Fruit fly (Drosophila melanogaster) whole organism, embryonic: ENCODE data around the gene eIF3l.
A peak's percentile ranks its signal among the peaks of the same experiment; 100 is the strongest.

ENCODE experiments used
- Abd-B ChIP-seq: fragments of 200-800 bp; sonication (Bioruptor generic); optimal IDR thresholded peaks from 2 replicates; lab custom pipeline; 2018; ENCODE audit warnings: missing biosample characterization, mild to moderate bottlenecking, missing genetic modification characterization, moderate library complexity
- Adf1 ChIP-seq: fragments of 200-800 bp; sonication (Bioruptor generic); IDR thresholded peaks from 2 replicates; pipeline ENCODE4 v1.3.6; 2022; ENCODE audit warnings: missing biosample characterization, missing genetic modification characterization
- BEAF-32 ChIP-seq: fragments of 200-800 bp; sonication (Bioruptor generic); optimal IDR thresholded peaks from 3 replicates; lab custom pipeline; 2017; ENCODE audit warnings: missing biosample characterization, missing genetic modification characterization, mild to moderate bottlenecking, moderate library complexity, missing genetic modification reagents
- CG10209 ChIP-seq: fragments of 200-800 bp; sonication (Bioruptor generic); optimal IDR thresholded peaks from 3 replicates; lab custom pipeline; 2017; ENCODE audit warnings: missing biosample characterization, mild to moderate bottlenecking, missing genetic modification characterization, missing genetic modification reagents
- CG10321 ChIP-seq: fragments of 200-800 bp; sonication (Bioruptor generic); IDR thresholded peaks from 2 replicates; pipeline ENCODE4 v1.3.6; 2022; ENCODE audit warnings: missing biosample characterization, missing genetic modification characterization
- CG11085 ChIP-seq: fragments of 200-800 bp; sonication (Bioruptor generic); IDR thresholded peaks from 2 replicates; pipeline ENCODE4 v1.3.6; 2022; ENCODE audit warnings: missing biosample characterization, missing genetic modification characterization
- CG11504 ChIP-seq: fragments of 200-800 bp; sonication (Bioruptor generic); optimal IDR thresholded peaks from 3 replicates; lab custom pipeline; 2019; ENCODE audit warnings: missing biosample characterization, mild to moderate bottlenecking, missing genetic modification characterization, moderate library complexity
- CG12219 ChIP-seq: fragments of 200-800 bp; sonication (Bioruptor generic); optimal IDR thresholded peaks from 3 replicates; lab custom pipeline; 2018; ENCODE audit warnings: missing biosample characterization, mild to moderate bottlenecking, missing genetic modification characterization
- CG12659 ChIP-seq: fragments of 200-800 bp; sonication (Bioruptor generic); optimal IDR thresholded peaks from 3 replicates; lab custom pipeline; 2017; ENCODE audit warnings: mild to moderate bottlenecking, missing biosample characterization, missing genetic modification reagents, missing genetic modification characterization
- CG13775 ChIP-seq: fragments of 200-800 bp; sonication (Bioruptor generic); optimal IDR thresholded peaks from 3 replicates; lab custom pipeline; 2017; ENCODE audit warnings: missing biosample characterization, mild to moderate bottlenecking, missing genetic modification characterization
- CG14860 ChIP-seq: fragments of 200-800 bp; sonication (Bioruptor generic); IDR thresholded peaks from 3 replicates; pipeline ENCODE4 v1.3.6; 2022; ENCODE audit warnings: missing biosample characterization, missing genetic modification characterization; ENCODE audit not compliant: partially characterized antibody
- CG14965 ChIP-seq: fragments of 200-800 bp; sonication (Bioruptor generic); optimal IDR thresholded peaks from 2 replicates; lab custom pipeline; 2016; ENCODE audit warnings: missing biosample characterization, missing genetic modification characterization, borderline replicate concordance
- CG2678 ChIP-seq: fragments of 200-800 bp; sonication (Bioruptor generic); optimal IDR thresholded peaks from 3 replicates; lab custom pipeline; 2019; ENCODE audit warnings: missing biosample characterization, mild to moderate bottlenecking, missing genetic modification characterization, moderate library complexity
- CG31224 ChIP-seq: fragments of 200-800 bp; sonication (Bioruptor generic); IDR thresholded peaks from 2 replicates; pipeline ENCODE4 v1.3.6; 2022; ENCODE audit warnings: missing biosample characterization, missing genetic modification characterization
- CG3995 ChIP-seq: fragments of 200-800 bp; sonication (Bioruptor generic); optimal IDR thresholded peaks from 3 replicates; lab custom pipeline; 2016; ENCODE audit warnings: missing biosample characterization, missing genetic modification characterization
- CG7745 ChIP-seq: fragments of 200-800 bp; sonication (Bioruptor generic); optimal IDR thresholded peaks from 2 replicates; lab custom pipeline; 2018; ENCODE audit warnings: missing biosample characterization, mild to moderate bottlenecking, missing genetic modification characterization, moderate library complexity
- CG9727 ChIP-seq: fragments of 200-800 bp; sonication (Bioruptor generic); optimal IDR thresholded peaks from 3 replicates; lab custom pipeline; 2017; ENCODE audit warnings: missing biosample characterization, mild to moderate bottlenecking, missing genetic modification characterization
- CG9876 ChIP-seq: fragments of 200-800 bp; sonication (Bioruptor generic); optimal IDR thresholded peaks from 2 replicates; lab custom pipeline; 2016; ENCODE audit warnings: missing biosample characterization, missing genetic modification characterization
- CkIIα-i1 ChIP-seq: fragments of 200-800 bp; sonication (Bioruptor generic); IDR thresholded peaks from 2 replicates; pipeline ENCODE4 v1.3.6; 2022; ENCODE audit warnings: missing biosample characterization, missing genetic modification characterization
- Dip2 ChIP-seq: fragments of 200-800 bp; sonication (Bioruptor generic); IDR thresholded peaks from 2 replicates; pipeline ENCODE4 v1.3.6; 2022; ENCODE audit warnings: missing biosample characterization, missing genetic modification characterization
- Drgx ChIP-seq: fragments of 200-800 bp; sonication (Bioruptor generic); IDR thresholded peaks from 2 replicates; pipeline ENCODE4 v1.3.6; 2022; ENCODE audit warnings: missing biosample characterization, missing genetic modification characterization
- Gsc ChIP-seq: fragments of 200-800 bp; sonication (Bioruptor generic); IDR thresholded peaks from 2 replicates; pipeline ENCODE4 v1.3.6; 2022; ENCODE audit warnings: missing biosample characterization, missing genetic modification characterization
- Myb ChIP-seq: fragments of 200-800 bp; sonication (Bioruptor generic); optimal IDR thresholded peaks from 2 replicates; lab custom pipeline; 2016; ENCODE audit warnings: missing biosample characterization, missing genetic modification characterization
- Oli ChIP-seq: fragments of 200-800 bp; sonication (Bioruptor generic); optimal IDR thresholded peaks from 2 replicates; lab custom pipeline; 2018; ENCODE audit warnings: missing biosample characterization, mild to moderate bottlenecking, missing genetic modification characterization, moderate library complexity
- Optix ChIP-seq: fragments of 200-800 bp; sonication (Bioruptor generic); IDR thresholded peaks from 3 replicates; pipeline ENCODE4 v1.3.6; 2022; ENCODE audit warnings: missing biosample characterization, missing genetic modification characterization
- Six4 ChIP-seq: fragments of 200-800 bp; sonication (Bioruptor generic); optimal IDR thresholded peaks from 2 replicates; lab custom pipeline; 2016; ENCODE audit warnings: missing biosample characterization, missing genetic modification characterization
- Trl ChIP-seq, 3 experiments: fragments of >200 bp in 2 of 3; fragments of 200-800 bp in 1 of 3; sonication (Bioruptor generic) in 1 of 3; optimal IDR thresholded peaks; 2 replicates in 1 of 3; 3 replicates in 2 of 3; lab custom pipeline; 2016 to 2017; ENCODE audit warnings: missing biosample characterization in 1 of 3, missing genetic modification characterization in 1 of 3
- ewg ChIP-seq: fragments of 200-800 bp; sonication (Bioruptor generic); optimal IDR thresholded peaks from 3 replicates; lab custom pipeline; 2017; ENCODE audit warnings: mild to moderate bottlenecking, missing biosample characterization, missing genetic modification reagents, missing genetic modification characterization
- fd96Cb ChIP-seq: fragments of 200-800 bp; sonication (Bioruptor generic); optimal IDR thresholded peaks from 2 replicates; lab custom pipeline; 2018; ENCODE audit warnings: missing biosample characterization, mild to moderate bottlenecking, missing genetic modification characterization, moderate library complexity
- hkb ChIP-seq, 2 experiments: fragments of 200-800 bp in 1 of 2; fragments of >200 bp in 1 of 2; sonication (Bioruptor generic) in 1 of 2; IDR thresholded peaks in 1 of 2; optimal IDR thresholded peaks in 1 of 2; 2 replicates each; pipeline versions ENCODE4 v1.3.6 to Lab custom; 2017 to 2022; ENCODE audit warnings: missing biosample characterization in 1 of 2, missing genetic modification characterization in 1 of 2
- lmd ChIP-seq: fragments of 200-800 bp; sonication (Bioruptor generic); IDR thresholded peaks from 2 replicates; pipeline ENCODE4 v1.3.6; 2022; ENCODE audit warnings: missing biosample characterization, missing genetic modification characterization
- oc ChIP-seq: fragments of 200-800 bp; sonication (Bioruptor generic); optimal IDR thresholded peaks from 2 replicates; lab custom pipeline; 2018; ENCODE audit warnings: missing biosample characterization, mild to moderate bottlenecking, missing genetic modification characterization, moderate library complexity
- otp ChIP-seq: fragments of 200-800 bp; sonication (Bioruptor generic); IDR thresholded peaks from 3 replicates; pipeline ENCODE4, ENCODE4 v1.3.6; 2022; ENCODE audit warnings: missing biosample characterization, missing genetic modification characterization
- p53 ChIP-seq: fragments of 200-800 bp; sonication (Bioruptor generic); optimal IDR thresholded peaks from 2 replicates; lab custom pipeline; 2016; ENCODE audit warnings: missing biosample characterization, missing genetic modification characterization
- pb ChIP-seq: fragments of 200-800 bp; sonication (Bioruptor generic); optimal IDR thresholded peaks from 3 replicates; lab custom pipeline; 2016; ENCODE audit warnings: missing biosample characterization, missing genetic modification characterization
- phol ChIP-seq: fragments of 200-800 bp; sonication (Bioruptor generic); optimal IDR thresholded peaks from 3 replicates; lab custom pipeline; 2018; ENCODE audit warnings: missing biosample characterization, mild to moderate bottlenecking, missing genetic modification characterization, moderate library complexity
- prd ChIP-seq, 3 experiments: fragments of >200 bp in 2 of 3; fragments of 200-800 bp in 1 of 3; sonication (Bioruptor generic) in 1 of 3; optimal IDR thresholded peaks in 2 of 3; IDR thresholded peaks in 1 of 3; 2 replicates in 2 of 3; 3 replicates in 1 of 3; pipeline versions ENCODE4 v1.3.6 to Lab custom; 2017 to 2022; ENCODE audit warnings: missing biosample characterization in 1 of 3, missing genetic modification characterization in 1 of 3
- rib ChIP-seq: fragments of 200-800 bp; sonication (Bioruptor generic); IDR thresholded peaks from 2 replicates; pipeline ENCODE4 v1.3.6; 2022; ENCODE audit warnings: missing biosample characterization, missing genetic modification characterization
- salm ChIP-seq: fragments of 200-800 bp; sonication (Bioruptor generic); optimal IDR thresholded peaks from 2 replicates; lab custom pipeline; 2018; ENCODE audit warnings: missing biosample characterization, mild to moderate bottlenecking, missing genetic modification characterization
- shn ChIP-seq: fragments of 200-800 bp; sonication (Bioruptor generic); optimal IDR thresholded peaks from 3 replicates; lab custom pipeline; 2016; ENCODE audit warnings: missing biosample characterization, missing genetic modification characterization
- sqz ChIP-seq: fragments of 200-800 bp; sonication (Bioruptor generic); optimal IDR thresholded peaks from 3 replicates; lab custom pipeline; 2018; ENCODE audit warnings: missing biosample characterization, mild to moderate bottlenecking, missing genetic modification characterization
- tup ChIP-seq: fragments of 200-800 bp; sonication (Bioruptor generic); optimal IDR thresholded peaks from 2 replicates; lab custom pipeline; 2016; ENCODE audit warnings: missing biosample characterization, mild to moderate bottlenecking, missing genetic modification characterization, moderate library complexity
- twi ChIP-seq: fragments of 200-800 bp; optimal IDR thresholded peaks from 2 replicates; lab custom pipeline; 2019; ENCODE audit warnings: missing biosample characterization, mild to moderate bottlenecking, missing genetic modification characterization, moderate library complexity
- zfh1 ChIP-seq: fragments of 200-800 bp; sonication (Bioruptor generic); IDR thresholded peaks from 3 replicates; pipeline ENCODE4 v1.3.6; 2022; ENCODE audit warnings: missing biosample characterization, missing genetic modification characterization

Gene eIF3l

dm6 chr3L:12138113-12138899 is 7.6 kb downstream of the eIF3l start, which contains the start of the genes ND-SGDH and RhoGAP68F (continued):
- peak; percentile 41 for TF ChIP-seq Adf1 (GFP tag; lab: Robert Waterston, UW)
- no peak for TF ChIP-seq CG14965 (GFP tag; lab: Kevin White, UChicago)
- TF ChIP-seq lmd (GFP tag; lab: Robert Waterston, UW): peak; percentile 77
- peak; percentile 40 for TF ChIP-seq Six4 (GFP tag; lab: Kevin White, UChicago)
- peak; percentile 99 for TF ChIP-seq BEAF-32 (GFP tag; lab: Kevin White, UChicago)
- peak; percentile 66 for TF ChIP-seq fd96Cb (tag; lab: Kevin White, UChicago)
- TF ChIP-seq twi (tag; lab: Kevin White, UChicago): peak; percentile 54
- TF ChIP-seq hkb (optimal IDR thresholded peaks at IDR 0.05; lab: Kevin White, UChicago): no peak
- TF ChIP-seq hkb (GFP tag; IDR thresholded peaks at IDR 0.05; lab: Robert Waterston, UW): no peak; the same call in none of the 2 replicates
- no peak for TF ChIP-seq Dip2 (GFP tag; lab: Robert Waterston, UW)
- TF ChIP-seq CkIIα-i1 (GFP tag; lab: Robert Waterston, UW): no peak
- no peak for TF ChIP-seq CG12219 (GFP tag; lab: Kevin White, UChicago)
- peak; percentile 81 for TF ChIP-seq CG2678 (tag; lab: Kevin White, UChicago)
- peak; percentile 85 for TF ChIP-seq CG13775 (GFP tag; lab: Kevin White, UChicago)
- peak; percentile 54; the same call in 1 of the 2 replicates for TF ChIP-seq rib (GFP tag; lab: Robert Waterston, UW)
- 0 out of 3 replicates have a peak, but pooled peaks have one; percentile 20 for TF ChIP-seq otp (GFP tag; lab: Robert Waterston, UW)
- TF ChIP-seq Abd-B (GFP tag; lab: Kevin White, UChicago): peak; percentile 90
- peak; percentile 28 for TF ChIP-seq pb (GFP tag; lab: Kevin White, UChicago)
- no peak for TF ChIP-seq p53 (GFP tag; lab: Kevin White, UChicago)
- TF ChIP-seq sqz (GFP tag; lab: Kevin White, UChicago): peak; percentile 55
- TF ChIP-seq Trl (optimal IDR thresholded peaks at IDR 0.05; lab: Kevin White, UChicago): no peak
- peak; percentile 66 for TF ChIP-seq Trl (GFP tag; optimal IDR thresholded peaks at IDR 0.05; lab: Kevin White, UChicago)
- peak; percentile 79 for TF ChIP-seq CG9727 (GFP tag; lab: Kevin White, UChicago)
- TF ChIP-seq CG12659 (GFP tag; lab: Kevin White, UChicago): peak; percentile 89
- no peak for TF ChIP-seq CG10321 (GFP tag; lab: Robert Waterston, UW)
- TF ChIP-seq salm (tag; lab: Kevin White, UChicago): no peak
- TF ChIP-seq Oli: peak; percentile 55
- peak; percentile 79 for TF ChIP-seq CG11504 (tag; lab: Kevin White, UChicago)
- TF ChIP-seq oc (tag; lab: Kevin White, UChicago): peak; percentile 29
- TF ChIP-seq Drgx (GFP tag; lab: Robert Waterston, UW): peak; percentile 34; the same call in 1 of the 2 replicates
- peak; percentile 8 for TF ChIP-seq tup
- TF ChIP-seq CG11085 (GFP tag; lab: Robert Waterston, UW): no peak
- TF ChIP-seq CG9876 (GFP tag; lab: Kevin White, UChicago): peak; percentile 6
- TF ChIP-seq shn: peak; percentile 69
- peak; percentile 91 for TF ChIP-seq CG3995
- TF ChIP-seq zfh1 (GFP tag; lab: Robert Waterston, UW): peak; percentile 60; the same call in 2 of the 3 replicates
- TF ChIP-seq prd (optimal IDR thresholded peaks at IDR 0.05; lab: Kevin White, UChicago): no peak
- peak; percentile 80; the same call in 2 of the 3 replicates for TF ChIP-seq prd (GFP tag; IDR thresholded peaks at IDR 0.05; lab: Robert Waterston, UW)
- peak; percentile 25 for TF ChIP-seq Myb (GFP tag; lab: Kevin White, UChicago)
- TF ChIP-seq Gsc (GFP tag; lab: Robert Waterston, UW): no peak
- no peak for TF ChIP-seq CG7745 (tag; lab: Kevin White, UChicago)
- TF ChIP-seq Optix (GFP tag; lab: Robert Waterston, UW): no peak
- peak; percentile 55 for TF ChIP-seq CG31224 (GFP tag; lab: Robert Waterston, UW)
- TF ChIP-seq CG14860: peak; percentile 96
- peak; percentile 48 for TF ChIP-seq ewg
- TF ChIP-seq phol: peak; percentile 83
- peak; percentile 56 for TF ChIP-seq CG10209 (GFP tag; lab: Kevin White, UChicago)
